Worm (Caenorhabditis elegans) whole organism, L3 larva: ENCODE data around the gene tpk-1.

Experiments used
- R02D3.7 ChIP-seq: fragments of 150-350 bp; optimal IDR thresholded peaks from 2 replicates; lab custom pipeline; 2014; ENCODE audit warnings: missing biosample characterization, missing genetic modification characterization
- ceh-82 ChIP-seq: fragments of 150-350 bp; optimal IDR thresholded peaks from 2 replicates; lab custom pipeline; 2014; ENCODE audit warnings: missing biosample characterization, missing genetic modification characterization
- fos-1 ChIP-seq: fragments of 150-350 bp; optimal IDR thresholded peaks from 2 replicates; lab custom pipeline; 2014; ENCODE audit warnings: missing biosample characterization, missing genetic modification characterization
- lin-15B ChIP-seq: fragments of 150-350 bp; optimal IDR thresholded peaks from 2 replicates; lab custom pipeline; 2014; ENCODE audit warnings: missing biosample characterization, missing genetic modification characterization
- nhr-77 ChIP-seq: fragments of 150-350 bp; optimal IDR thresholded peaks from 2 replicates; lab custom pipeline; 2014; ENCODE audit warnings: missing biosample characterization, missing genetic modification characterization
- ztf-11 ChIP-seq: fragments of 150-350 bp; optimal IDR thresholded peaks from 2 replicates; lab custom pipeline; 2014; ENCODE audit warnings: missing biosample characterization, missing genetic modification characterization

- TF ChIP-seq ztf-11 (tag; lab: Kevin White, UChicago) (no peak), lin-15B (tag; lab: Kevin White, UChicago) (no peak), nhr-77 (tag; lab: Kevin White, UChicago) (no peak), ceh-82 (no peak), fos-1 (tag; lab: Kevin White, UChicago) (no peak), R02D3.7 (tag; lab: Kevin White, UChicago) (no peak)
Measured at ce11 chrIII:8893464-8893863, 18.5 kb upstream of the tpk-1 start, which contains the start of gene ZK637.4.
